Worm (Caenorhabditis elegans) whole organism, late embryonic: Measurements from ENCODE around the gene fipr-29.

Experiments
- ahr-1 ChIP-seq: sonication (generic microtip); optimal IDR thresholded peaks from 2 replicates; lab custom pipeline; 2016; ENCODE audit warnings: missing genetic modification characterization, missing compliant biosample characterization
- elt-2 ChIP-seq: sonication (generic microtip); optimal IDR thresholded peaks from 2 replicates; lab custom pipeline; 2016; ENCODE audit warnings: missing genetic modification reagents, missing genetic modification characterization, missing compliant biosample characterization
- fkh-10 ChIP-seq: fragments of 150-350 bp; optimal IDR thresholded peaks from 2 replicates; lab custom pipeline; 2014; ENCODE audit warnings: missing biosample characterization, missing genetic modification reagents, missing genetic modification characterization
- hlh-8 ChIP-seq: sonication (generic microtip); optimal IDR thresholded peaks from 2 replicates; lab custom pipeline; 2016; ENCODE audit warnings: missing genotype, missing genetic modification characterization, missing compliant biosample characterization
- mec-3 ChIP-seq: sonication (generic microtip); optimal IDR thresholded peaks from 2 replicates; lab custom pipeline; 2016; ENCODE audit warnings: borderline replicate concordance, missing genetic modification characterization, missing compliant biosample characterization
- pag-3 ChIP-seq: sonication (generic microtip); optimal IDR thresholded peaks from 2 replicates; lab custom pipeline; 2016; ENCODE audit warnings: missing compliant biosample characterization, missing genetic modification characterization, borderline replicate concordance
- pha-2 ChIP-seq: sonication (generic microtip); optimal IDR thresholded peaks from 2 replicates; lab custom pipeline; 2017; ENCODE audit warnings: mild to moderate bottlenecking, missing genetic modification characterization, missing compliant biosample characterization
- ztf-16 ChIP-seq: sonication (generic microtip); optimal IDR thresholded peaks from 2 replicates; lab custom pipeline; 2017; ENCODE audit warnings: missing genetic modification characterization, missing compliant biosample characterization

DNA sequence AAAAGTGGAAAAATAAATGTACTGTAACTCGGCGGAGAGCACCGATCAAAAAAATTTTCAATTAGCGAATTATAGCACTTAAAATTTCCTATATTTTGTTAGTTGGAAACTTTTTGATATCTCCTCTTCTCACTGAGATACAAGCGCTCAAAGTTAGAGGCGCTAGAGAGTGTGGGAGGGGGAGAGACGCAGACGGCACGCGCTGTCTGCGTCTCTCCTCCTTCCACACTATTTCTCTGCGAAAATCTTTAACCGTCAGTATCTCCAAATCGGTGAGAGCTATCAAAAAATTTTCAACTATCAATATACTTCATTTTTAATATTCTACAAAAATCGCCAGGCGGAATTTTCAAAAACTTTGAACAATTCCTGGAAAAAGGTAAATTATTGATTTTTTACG is 6.6 kb upstream of the fipr-29 start:
- no peak for TF ChIP-seq mec-3
- TF ChIP-seq ztf-16 (tag; lab: Kevin White, UChicago) = no peak
- no peak for TF ChIP-seq pag-3 (tag; lab: Kevin White, UChicago)
- TF ChIP-seq hlh-8 (tag; lab: Kevin White, UChicago) = no peak
- no peak for TF ChIP-seq ahr-1 (tag; lab: Kevin White, UChicago)
- TF ChIP-seq elt-2 (tag; lab: Kevin White, UChicago) = no peak
- TF ChIP-seq fkh-10 (GFP tag; lab: Kevin White, UChicago) = no peak
- TF ChIP-seq pha-2 = no peak
